Worm (Caenorhabditis elegans) whole organism, midembryonic: ENCODE measurements around the gene F38A1.6.

Experiments
- flt-1 ChIP-seq: fragments of 200-800 bp; sonication (Bioruptor generic); IDR thresholded peaks from 2 replicates; pipeline ENCODE4 v1.3.6; 2022; ENCODE audit warnings: missing genetic modification characterization, missing compliant biosample characterization
- ref-1 ChIP-seq: fragments of 200-800 bp; sonication (Bioruptor generic); conservative IDR thresholded peaks from 2 replicates; pipeline ENCODE4 v1.3.6; 2022; ENCODE audit warnings: missing genetic modification reagents, missing genetic modification characterization, missing compliant biosample characterization
- tab-1 ChIP-seq: fragments of 200-800 bp; sonication (Bioruptor generic); IDR thresholded peaks from 2 replicates; pipeline ENCODE4 v1.3.6; 2022; ENCODE audit warnings: missing genetic modification characterization, missing compliant biosample characterization

DNA sequence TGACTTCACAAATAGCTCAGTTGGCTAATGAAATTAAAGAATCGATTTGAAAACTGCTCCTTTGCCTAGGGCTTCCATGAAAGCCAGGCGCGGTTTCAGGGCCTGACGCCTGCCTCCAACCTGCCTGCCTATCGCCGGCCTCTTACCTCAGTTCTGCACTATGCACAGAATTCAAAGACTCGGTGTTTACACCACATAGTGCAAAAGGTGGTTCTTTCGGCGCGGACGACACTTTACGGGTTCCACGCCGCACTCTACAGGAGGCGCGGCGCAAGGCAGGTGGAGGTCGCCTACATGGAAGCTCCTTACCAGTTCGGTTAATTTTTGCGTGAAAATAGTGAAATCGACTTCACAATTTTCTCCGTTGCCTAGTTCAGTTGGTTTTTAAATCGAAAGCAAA, 41.8 kb upstream of the F38A1.6 start:
- TF ChIP-seq tab-1 (GFP tag; lab: Robert Waterston, UW): no peak
- TF ChIP-seq ref-1 (GFP tag; lab: Robert Waterston, UW): no peak
- TF ChIP-seq flt-1 (GFP tag; lab: Robert Waterston, UW): no peak
